Worm (Caenorhabditis elegans): ENCODE results near the gene C04G2.10.

C04G2.10 gene

ce11 chrIV:10110870-10111269 lies 4.4 kb upstream of the C04G2.10 start:
- TF ChIP-seq unc-62 (GFP tag; optimal IDR thresholded peaks at IDR 0.05), result no peak

- TF ChIP-seq unc-62 (GFP tag; optimal IDR thresholded peaks at IDR 0.05), result no peak
Measured at ce11 chrIV:10111441-10111840, 3.8 kb upstream of the C04G2.10 start, which contains the start of gene spch-1. Gene spch-1 (minus strand): TSS chrIV:10111541.

- no peak for TF ChIP-seq unc-62 (GFP tag; optimal IDR thresholded peaks at IDR 0.05)
Measured at ce11 chrIV:10112570-10112969, 2.7 kb upstream of the C04G2.10 start, which contains the start of gene nsph-3.2. Gene nsph-3.2 (plus strand): TSS chrIV:10112870.

ce11 chrIV:10116765-10117164 lies 1.5 kb downstream of the C04G2.10 start:
- no peak for TF ChIP-seq unc-62 (GFP tag; optimal IDR thresholded peaks at IDR 0.05)

ce11 chrIV:10122205-10122604 lies 7.0 kb downstream of the C04G2.10 start, which contains the start of gene irld-21:
Gene irld-21 (minus strand): TSS chrIV:10122305.
- TF ChIP-seq unc-62 (GFP tag; optimal IDR thresholded peaks at IDR 0.05), result no peak

ce11 chrIV:10126544-10126943 lies 11.3 kb downstream of the C04G2.10 start, which contains the start of gene ctf-18:
Gene ctf-18 (minus strand): TSS chrIV:10126644.
- no peak for TF ChIP-seq unc-62 (GFP tag; optimal IDR thresholded peaks at IDR 0.05)

- no peak for TF ChIP-seq unc-62 (GFP tag; optimal IDR thresholded peaks at IDR 0.05)
Measured at ce11 chrIV:10128446-10128845, 13.2 kb downstream of the C04G2.10 start.

- no peak for TF ChIP-seq unc-62 (GFP tag; optimal IDR thresholded peaks at IDR 0.05)
Measured at ce11 chrIV:10128906-10129386, 13.7 kb downstream of the C04G2.10 start, which contains the start of the genes gtbp-1 and K08F4.3. Gene gtbp-1 (minus strand): TSS chrIV:10128956. Gene K08F4.3 (plus strand): TSS chrIV:10129257.

ce11 chrIV:10129957-10130356 lies 14.7 kb downstream of the C04G2.10 start, which contains the start of gene glt-3:
Gene glt-3 (plus strand): TSS chrIV:10130257.
- TF ChIP-seq unc-62 (GFP tag; optimal IDR thresholded peaks at IDR 0.05), result no peak

- TF ChIP-seq unc-62 (GFP tag; optimal IDR thresholded peaks at IDR 0.05), result no peak
Measured at ce11 chrIV:10135817-10136216, 20.6 kb downstream of the C04G2.10 start, which contains the start of gene K08F4.5. Gene K08F4.5 (minus strand): TSS chrIV:10135917.

ce11 chrIV:10137804-10138203 lies 22.6 kb downstream of the C04G2.10 start, which contains the start of gene K08F4.12:
Gene K08F4.12 (plus strand): TSS chrIV:10138104.
- no peak for TF ChIP-seq unc-62 (GFP tag; optimal IDR thresholded peaks at IDR 0.05)

- no peak for TF ChIP-seq unc-62 (GFP tag; optimal IDR thresholded peaks at IDR 0.05)
Measured at ce11 chrIV:10140143-10140542, 24.9 kb downstream of the C04G2.10 start, which contains the start of gene gst-3. Gene gst-3 (minus strand): TSS chrIV:10140243.

ce11 chrIV:10141930-10142505 lies 26.8 kb downstream of the C04G2.10 start, which contains the start of the genes gst-2, gst-4 and dhs-12:
Gene gst-2 (minus strand): TSS chrIV:10142061.
Gene gst-4 (plus strand): TSS chrIV:10142225.
Gene dhs-12 (plus strand): TSS chrIV:10142455.
- TF ChIP-seq unc-62 (GFP tag; optimal IDR thresholded peaks at IDR 0.05), result no peak

- no peak for TF ChIP-seq unc-62 (GFP tag; optimal IDR thresholded peaks at IDR 0.05)
Measured at ce11 chrIV:10143640-10144039, 28.4 kb downstream of the C04G2.10 start, which contains the start of gene msp-38. Gene msp-38 (minus strand): TSS chrIV:10143740.

ce11 chrIV:10144487-10144886 lies 29.2 kb downstream of the C04G2.10 start:
- no peak for TF ChIP-seq unc-62 (GFP tag; optimal IDR thresholded peaks at IDR 0.05)

ce11 chrIV:10144909-10145308 lies 29.7 kb downstream of the C04G2.10 start:
- no peak for TF ChIP-seq unc-62 (GFP tag; optimal IDR thresholded peaks at IDR 0.05)

ce11 chrIV:10146885-10147284 lies 31.6 kb downstream of the C04G2.10 start, which contains the start of gene T14G10.8:
Gene T14G10.8 (minus strand): TSS chrIV:10146985.
- no peak for TF ChIP-seq unc-62 (GFP tag; optimal IDR thresholded peaks at IDR 0.05)
